Worm (Caenorhabditis elegans) whole organism, L4 larva: Measurements from ENCODE around the gene K08H2.10.

Source experiments
- F26F4.8 ChIP-seq: fragments of 200-800 bp; sonication (Bioruptor generic); conservative IDR thresholded peaks from 2 replicates; pipeline ENCODE4 v1.3.6; 2022; ENCODE audit warnings: missing genetic modification characterization, missing compliant biosample characterization
- F49E8.2 ChIP-seq: sonication (generic microtip); optimal IDR thresholded peaks from 2 replicates; lab custom pipeline; 2016; ENCODE audit warnings: missing compliant biosample characterization, mild to moderate bottlenecking, missing genetic modification characterization, borderline replicate concordance
- R02D3.7 ChIP-seq: fragments of 150-350 bp; sonication (generic microtip); optimal IDR thresholded peaks from 3 replicates; lab custom pipeline; 2014; ENCODE audit warnings: missing biosample characterization, missing genetic modification characterization
- Y105C5A.15 ChIP-seq: fragments of 200-800 bp; sonication (Bioruptor generic); IDR thresholded peaks from 2 replicates; pipeline ENCODE4 v1.3.6; 2022; ENCODE audit warnings: missing genetic modification characterization, missing compliant biosample characterization
- ZK337.2 ChIP-seq: fragments of 200-800 bp; sonication (Bioruptor generic); IDR thresholded peaks from 2 replicates; pipeline ENCODE4 v1.3.6; 2022; ENCODE audit warnings: missing genetic modification reagents, missing genetic modification characterization, missing compliant biosample characterization
- aly-2 ChIP-seq: sonication (generic microtip); optimal IDR thresholded peaks from 2 replicates; lab custom pipeline; 2018; ENCODE audit warnings: missing biosample characterization, missing genetic modification characterization
- attf-4 ChIP-seq: sonication (generic microtip); optimal IDR thresholded peaks from 3 replicates; lab custom pipeline; 2017; ENCODE audit warnings: missing biosample characterization, missing genetic modification characterization
- ceh-20 ChIP-seq: fragments of 200-800 bp; sonication (Bioruptor generic); IDR thresholded peaks from 2 replicates; pipeline ENCODE4 v1.3.6; 2022; ENCODE audit warnings: missing genetic modification reagents, missing genetic modification characterization, missing compliant biosample characterization
- ceh-44 ChIP-seq: fragments of 200-800 bp; sonication (Bioruptor generic); IDR thresholded peaks from 2 replicates; pipeline ENCODE4 v1.3.6; 2022; ENCODE audit warnings: missing genetic modification reagents, missing genetic modification characterization, missing compliant biosample characterization
- dmd-8 ChIP-seq: fragments of 200-800 bp; sonication (Bioruptor generic); IDR thresholded peaks from 2 replicates; pipeline ENCODE4 v1.3.6; 2022; ENCODE audit warnings: missing genetic modification characterization, missing compliant biosample characterization
- dve-1 ChIP-seq: sonication (generic microtip); optimal IDR thresholded peaks from 2 replicates; lab custom pipeline; 2017; ENCODE audit warnings: antibody characterized with exemption, mild to moderate bottlenecking, missing genetic modification characterization, missing compliant biosample characterization; ENCODE audit not compliant: insufficient read depth
- egl-27 ChIP-seq: sonication (generic microtip); optimal IDR thresholded peaks from 3 replicates; lab custom pipeline; 2017; ENCODE audit warnings: missing biosample characterization, missing genetic modification reagents, missing genetic modification characterization
- hlh-30 ChIP-seq: sonication (generic microtip); optimal IDR thresholded peaks from 2 replicates; lab custom pipeline; 2017; ENCODE audit warnings: antibody characterized with exemption, mild to moderate bottlenecking, missing genetic modification characterization, missing compliant biosample characterization; ENCODE audit not compliant: insufficient read depth
- hmg-1.1 ChIP-seq: fragments of 200-800 bp; sonication (Bioruptor generic); IDR thresholded peaks from 2 replicates; pipeline ENCODE4 v1.3.6; 2022; ENCODE audit warnings: missing genetic modification reagents, missing genetic modification characterization, missing compliant biosample characterization
- jun-1 ChIP-seq: fragments of 150-350 bp; optimal IDR thresholded peaks from 2 replicates; lab custom pipeline; 2014; ENCODE audit warnings: missing biosample characterization, missing genetic modification reagents, missing genetic modification characterization
- lin-1 ChIP-seq: fragments of 200-800 bp; sonication (Bioruptor generic); IDR thresholded peaks from 2 replicates; pipeline ENCODE4 v1.3.6; 2022; ENCODE audit warnings: missing genetic modification reagents, missing genetic modification characterization, missing compliant biosample characterization
- lin-15B ChIP-seq: fragments of 150-350 bp; sonication (generic microtip); optimal IDR thresholded peaks from 3 replicates; lab custom pipeline; 2014; ENCODE audit warnings: missing biosample characterization, missing genetic modification characterization
- lin-38 ChIP-seq: fragments of 200-800 bp; sonication (Bioruptor generic); IDR thresholded peaks from 2 replicates; pipeline ENCODE4 v1.3.6; 2022; ENCODE audit warnings: missing genetic modification reagents, missing genetic modification characterization, missing compliant biosample characterization
- lin-39 ChIP-seq: fragments of 150-350 bp; optimal IDR thresholded peaks from 2 replicates; lab custom pipeline; 2014; ENCODE audit warnings: missing biosample characterization, missing genetic modification reagents, missing genetic modification characterization
- madf-5 ChIP-seq, 2 experiments: fragments of 200-800 bp; sonication (Bioruptor generic); IDR thresholded peaks; 2 replicates each; pipeline ENCODE4 v1.3.6; 2022; ENCODE audit warnings: missing compliant biosample characterization in 2 of 2, missing genetic modification characterization in 2 of 2
- madf-9 ChIP-seq: fragments of 200-800 bp; sonication (Bioruptor generic); conservative IDR thresholded peaks from 2 replicates; pipeline ENCODE4 v1.3.6; 2022; ENCODE audit warnings: missing genetic modification reagents, missing genetic modification characterization, missing compliant biosample characterization
- mdt-29 ChIP-seq: fragments of 200-800 bp; sonication (Bioruptor generic); IDR thresholded peaks from 2 replicates; pipeline ENCODE4 v1.3.6; 2022; ENCODE audit warnings: missing genetic modification reagents, missing genetic modification characterization, missing compliant biosample characterization
- mep-1 ChIP-seq: fragments of 150-350 bp; sonication (generic microtip); optimal IDR thresholded peaks from 3 replicates; lab custom pipeline; 2014; ENCODE audit warnings: missing biosample characterization, missing genetic modification characterization
- nhr-10 ChIP-seq: fragments of 150-350 bp; optimal IDR thresholded peaks from 2 replicates; lab custom pipeline; 2014; ENCODE audit warnings: missing biosample characterization, missing genetic modification characterization
- nhr-11 ChIP-seq: fragments of 150-350 bp; optimal IDR thresholded peaks from 2 replicates; lab custom pipeline; 2014; ENCODE audit warnings: missing biosample characterization, missing genetic modification characterization
- nhr-237 ChIP-seq: sonication (generic microtip); optimal IDR thresholded peaks from 2 replicates; lab custom pipeline; 2017; ENCODE audit warnings: missing biosample characterization, missing genetic modification characterization
- nhr-25 ChIP-seq: sonication (generic microtip); optimal IDR thresholded peaks from 2 replicates; lab custom pipeline; 2017; ENCODE audit warnings: missing genetic modification characterization, mild to moderate bottlenecking, missing compliant biosample characterization, antibody characterized with exemption, moderate library complexity, borderline replicate concordance; ENCODE audit not compliant: insufficient read depth
- nhr-42 ChIP-seq: fragments of 200-800 bp; sonication (Bioruptor generic); IDR thresholded peaks from 2 replicates; pipeline ENCODE4 v1.3.6; 2022; ENCODE audit warnings: missing genetic modification characterization, missing compliant biosample characterization
- nhr-48 ChIP-seq: sonication (generic microtip); optimal IDR thresholded peaks from 2 replicates; lab custom pipeline; 2016; ENCODE audit warnings: mild to moderate bottlenecking, missing genetic modification characterization, missing compliant biosample characterization
- nhr-6 ChIP-seq: fragments of 150-350 bp; optimal IDR thresholded peaks from 2 replicates; lab custom pipeline; 2014; ENCODE audit warnings: missing biosample characterization, missing genetic modification characterization
- rbr-2 ChIP-seq: sonication (generic microtip); optimal IDR thresholded peaks from 2 replicates; lab custom pipeline; 2016; ENCODE audit warnings: missing genotype, missing genetic modification characterization, missing compliant biosample characterization
- saeg-2 ChIP-seq: fragments of 200-800 bp; sonication (Bioruptor generic); IDR thresholded peaks from 2 replicates; pipeline ENCODE4 v1.3.6; 2022; ENCODE audit warnings: missing genetic modification reagents, missing genetic modification characterization, missing compliant biosample characterization
- snpc-4 ChIP-seq: fragments of 150-350 bp; optimal IDR thresholded peaks from 2 replicates; lab custom pipeline; 2014; ENCODE audit warnings: missing biosample characterization, missing genetic modification characterization
- spr-3 ChIP-seq: fragments of 200-800 bp; sonication (Bioruptor generic); optimal IDR thresholded peaks from 2 replicates; lab custom pipeline; 2018; ENCODE audit warnings: mild to moderate bottlenecking, missing genetic modification characterization, missing compliant biosample characterization
- unc-62 ChIP-seq, 3 experiments: fragments of 150-350 bp in 1 of 3; sonication (generic microtip); optimal IDR thresholded peaks in 2 of 3; peaks in 1 of 3; 1 replicate in 1 of 3; 2 replicates in 2 of 3; lab custom pipeline; 2014 to 2017; ENCODE audit warnings: missing biosample characterization in 3 of 3, missing genetic modification characterization in 3 of 3, missing genetic modification reagents in 3 of 3, missing genotype in 1 of 3
- ztf-7 ChIP-seq: fragments of 150-350 bp; optimal IDR thresholded peaks from 2 replicates; lab custom pipeline; 2014; ENCODE audit warnings: missing biosample characterization, missing genetic modification characterization

Gene K08H2.10

DNA sequence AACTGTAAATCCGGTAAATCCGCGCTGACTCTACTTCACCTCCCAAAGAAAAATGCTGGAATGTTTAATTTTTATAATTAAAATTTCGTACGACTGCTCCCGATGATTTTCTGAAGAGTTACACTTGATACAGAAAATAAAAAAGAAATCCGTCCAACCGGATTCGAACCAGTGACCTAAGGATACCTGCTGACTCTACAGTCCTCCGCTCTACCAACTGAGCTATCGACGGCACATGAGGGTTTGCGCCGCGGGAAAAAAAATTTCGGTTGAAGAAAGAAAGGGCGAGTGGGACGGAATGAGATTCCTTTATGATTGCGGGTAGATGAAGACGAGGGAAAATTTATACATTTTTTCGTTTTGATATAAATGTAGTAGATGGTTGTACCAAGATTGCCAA lies 27.0 kb downstream of the K08H2.10 start (continued):
- TF ChIP-seq Y105C5A.15 (GFP tag; lab: Robert Waterston, UW) (0 out of 2 replicates have a peak, but pooled peaks have one; percentile 37), nhr-48 (tag; lab: Kevin White, UChicago) (peak; percentile 16), madf-5 (GFP tag; IDR thresholded peaks at IDR 0.05; lab: Robert Waterston, UW) (peak in 1 of 2 experiments; percentile 58; a peak in 1 of 4 replicates)
- TF ChIP-seq, all 104 proteins: peak for 15

DNA sequence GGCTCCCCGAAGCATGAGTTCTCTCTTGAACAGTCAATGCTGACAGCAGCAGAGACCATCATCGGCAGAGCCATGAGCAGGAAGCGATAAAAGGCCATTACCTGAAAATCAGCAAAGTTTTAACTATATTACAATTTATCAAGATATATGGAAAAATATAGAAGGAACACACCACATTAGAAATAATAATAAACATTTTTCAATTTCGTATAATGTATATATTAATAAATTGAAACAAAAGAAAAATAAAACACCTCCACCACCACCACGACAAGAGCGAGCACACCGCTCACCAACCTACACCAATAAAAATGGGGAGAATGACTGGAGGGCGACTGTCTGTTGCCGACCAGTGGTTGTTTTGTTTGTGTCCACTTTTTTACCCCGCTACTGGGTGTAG lies 28.9 kb downstream of the K08H2.10 start, which contains the start of gene R04D3.2:
Gene R04D3.2, minus strand, starts transcription at position 101 of the 400 bp plus-strand sequence.
- no peak for TF ChIP-seq mep-1 (tag; lab: Kevin White, UChicago)
- no peak for TF ChIP-seq nhr-42
- TF ChIP-seq ztf-7 (tag; lab: Kevin White, UChicago) = no peak
- TF ChIP-seq ceh-44 (GFP tag; lab: Robert Waterston, UW) = no peak
- TF ChIP-seq ceh-20 (GFP tag; lab: Robert Waterston, UW) = no peak
- no peak for TF ChIP-seq snpc-4
- TF ChIP-seq hmg-1.1 (GFP tag; lab: Robert Waterston, UW) = no peak
- TF ChIP-seq nhr-25 (tag; lab: Kevin White, UChicago) = no peak
- TF ChIP-seq R02D3.7 (tag; lab: Kevin White, UChicago) = no peak
- TF ChIP-seq lin-15B (tag; lab: Kevin White, UChicago) = no peak
- no peak for TF ChIP-seq nhr-10
- no peak for TF ChIP-seq aly-2
- TF ChIP-seq nhr-11 (tag; lab: Kevin White, UChicago) = no peak

DNA sequence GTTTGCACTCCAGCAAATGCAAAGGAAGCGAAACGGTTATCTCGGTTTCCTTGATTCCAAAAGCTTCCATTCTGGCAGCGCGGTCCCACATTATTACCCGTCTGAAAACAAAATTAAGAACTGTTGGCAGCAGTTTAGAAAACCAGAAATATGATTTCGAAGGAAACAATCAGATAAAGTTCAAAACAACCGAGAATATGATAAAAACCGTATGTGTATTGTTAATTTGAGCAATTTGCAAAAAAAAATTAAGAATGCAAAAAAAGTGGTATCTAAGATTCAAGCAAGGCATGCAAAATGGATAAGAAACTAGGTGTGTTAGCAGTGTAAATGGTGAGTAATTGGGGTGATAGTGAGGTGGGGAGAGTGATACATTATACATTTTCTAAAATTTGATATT lies 31.1 kb downstream of the K08H2.10 start, which contains the start of gene R04D3.4:
Gene R04D3.4, minus strand, starts transcription at position 101 of the 400 bp plus-strand sequence.
- no peak for TF ChIP-seq lin-38 (GFP tag; lab: Robert Waterston, UW)
- TF ChIP-seq nhr-6 = no peak
- TF ChIP-seq jun-1 (tag; lab: Kevin White, UChicago) = no peak
- TF ChIP-seq F26F4.8 = no peak
- TF ChIP-seq madf-9 = no peak
- TF ChIP-seq ZK337.2 = no peak
- TF ChIP-seq nhr-237 (tag; lab: Kevin White, UChicago) = no peak
- no peak for TF ChIP-seq rbr-2
- no peak for TF ChIP-seq dmd-8 (GFP tag; lab: Robert Waterston, UW)
- TF ChIP-seq F49E8.2 = no peak
- no peak for TF ChIP-seq mdt-29 (GFP tag; lab: Robert Waterston, UW)
- TF ChIP-seq saeg-2 (GFP tag; lab: Robert Waterston, UW) = no peak
- no peak for TF ChIP-seq dve-1 (tag; lab: Kevin White, UChicago)
- no peak for TF ChIP-seq attf-4 (tag; lab: Kevin White, UChicago)
- TF ChIP-seq nhr-25 (tag; lab: Kevin White, UChicago) = no peak
- no peak for TF ChIP-seq lin-39 (tag; lab: Kevin White, UChicago)
- no peak for TF ChIP-seq madf-5 (GFP tag; IDR thresholded peaks at IDR 0.05; lab: Robert Waterston, UW)
- no peak for TF ChIP-seq lin-1 (GFP tag; lab: Robert Waterston, UW)
- TF ChIP-seq spr-3 = no peak
- no peak for TF ChIP-seq snpc-4
- TF ChIP-seq, all 104 proteins: peak for 0

DNA sequence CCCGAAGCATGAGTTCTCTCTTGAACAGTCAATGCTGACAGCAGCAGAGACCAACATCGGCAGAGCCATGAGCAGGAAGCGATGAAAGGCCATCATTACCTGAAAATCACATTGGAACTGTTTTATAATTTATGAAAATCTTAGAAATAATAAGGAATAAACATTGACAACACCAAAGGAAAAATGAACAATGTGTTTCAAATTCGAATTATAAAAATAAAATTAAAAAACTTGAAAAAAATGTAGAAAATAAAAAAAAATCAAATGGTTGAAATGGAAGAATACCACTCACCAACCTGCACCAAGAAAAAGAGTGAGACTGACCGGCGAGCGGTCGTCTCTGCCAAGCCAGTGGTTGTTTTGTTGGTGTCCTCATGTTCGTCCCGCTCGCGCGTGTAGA lies 32.9 kb downstream of the K08H2.10 start, which contains the start of gene R04D3.3:
Gene R04D3.3, minus strand, starts transcription at position 101 of the 400 bp plus-strand sequence.
- no peak for TF ChIP-seq hlh-30 (tag; lab: Kevin White, UChicago)
- no peak for TF ChIP-seq egl-27 (tag; lab: Kevin White, UChicago)
- TF ChIP-seq unc-62 (GFP tag; optimal IDR thresholded peaks at IDR 0.05 in 1 of 2; lab: Kevin White, UChicago) = peak in 1 of 2 experiments; percentile 53
- no peak for TF ChIP-seq unc-62 (tag; optimal IDR thresholded peaks at IDR 0.05; lab: Kevin White, UChicago)
